Worm (Caenorhabditis elegans) whole organism, midembryonic: Measurements from ENCODE around the gene srh-166.
"Not testable (repeated sequence)": the region's sequence is repeated elsewhere in the genome, so short reads cannot be mapped to it uniquely, and the experiment has no call there.

Source experiments
- T22C8.4 ChIP-seq: fragments of 200-800 bp; sonication (Bioruptor generic); IDR thresholded peaks from 2 replicates; pipeline ENCODE4 v1.3.6; 2022; ENCODE audit warnings: missing genetic modification characterization, missing compliant biosample characterization
- cog-1 ChIP-seq: sonication (generic microtip); optimal IDR thresholded peaks from 2 replicates; lab custom pipeline; 2016; ENCODE audit warnings: missing genetic modification characterization, missing compliant biosample characterization
- flt-1 ChIP-seq: fragments of 200-800 bp; sonication (Bioruptor generic); IDR thresholded peaks from 2 replicates; pipeline ENCODE4 v1.3.6; 2022; ENCODE audit warnings: missing genetic modification characterization, missing compliant biosample characterization
- klf-2 ChIP-seq: fragments of 200-800 bp; sonication (Bioruptor generic); conservative IDR thresholded peaks from 2 replicates; pipeline ENCODE4 v1.3.6; 2022; ENCODE audit warnings: missing genetic modification reagents, missing genetic modification characterization, missing compliant biosample characterization
- med-1 ChIP-seq: sonication (generic microtip); optimal IDR thresholded peaks from 2 replicates; lab custom pipeline; 2017; ENCODE audit warnings: missing genetic modification characterization, mild to moderate bottlenecking, missing compliant biosample characterization, antibody characterized with exemption, missing genetic modification reagents; ENCODE audit not compliant: insufficient read depth
- ref-1 ChIP-seq: fragments of 200-800 bp; sonication (Bioruptor generic); conservative IDR thresholded peaks from 2 replicates; pipeline ENCODE4 v1.3.6; 2022; ENCODE audit warnings: missing genetic modification reagents, missing genetic modification characterization, missing compliant biosample characterization
- tab-1 ChIP-seq: fragments of 200-800 bp; sonication (Bioruptor generic); IDR thresholded peaks from 2 replicates; pipeline ENCODE4 v1.3.6; 2022; ENCODE audit warnings: missing genetic modification characterization, missing compliant biosample characterization
- ztf-23 ChIP-seq: fragments of 200-800 bp; sonication (Bioruptor generic); IDR thresholded peaks from 2 replicates; pipeline ENCODE4 v1.3.6; 2022; ENCODE audit warnings: missing genetic modification reagents, missing genetic modification characterization, missing compliant biosample characterization
- ztf-29 ChIP-seq: fragments of 200-800 bp; sonication (Bioruptor generic); IDR thresholded peaks from 2 replicates; pipeline ENCODE4 v1.3.6; 2022; ENCODE audit warnings: missing genetic modification reagents, missing genetic modification characterization, missing compliant biosample characterization

- not testable (repeated sequence) for TF ChIP-seq T22C8.4 (GFP tag; lab: Robert Waterston, UW); med-1 (GFP tag; lab: Kevin White, UChicago); tab-1 (GFP tag; lab: Robert Waterston, UW); flt-1 (GFP tag; lab: Robert Waterston, UW); cog-1 (tag; lab: Kevin White, UChicago); klf-2; ref-1 (GFP tag; lab: Robert Waterston, UW); ztf-23 (GFP tag; lab: Robert Waterston, UW); ztf-29
Observed at ce11 chrV:20513661-20514060, 12.0 kb downstream of the srh-166 start, which contains the start of gene Y38H6C.8.
